Worm (Caenorhabditis elegans) whole organism, L3 larva: ENCODE data around the gene blos-4.

Source experiments
- elt-1 ChIP-seq: fragments of 150-350 bp; optimal IDR thresholded peaks from 2 replicates; lab custom pipeline; 2014; ENCODE audit warnings: missing biosample characterization, missing genetic modification characterization
- elt-2 ChIP-seq: sonication (generic microtip); optimal IDR thresholded peaks from 2 replicates; lab custom pipeline; 2016; ENCODE audit warnings: missing genetic modification reagents, mild to moderate bottlenecking, missing genetic modification characterization, missing compliant biosample characterization
- nfya-1 ChIP-seq: sonication (generic microtip); optimal IDR thresholded peaks from 2 replicates; lab custom pipeline; 2017; ENCODE audit warnings: missing genetic modification characterization, mild to moderate bottlenecking, missing compliant biosample characterization, antibody characterized with exemption, moderate library complexity; ENCODE audit not compliant: insufficient read depth
- nhr-11 ChIP-seq: fragments of 150-350 bp; optimal IDR thresholded peaks from 2 replicates; lab custom pipeline; 2014; ENCODE audit warnings: missing biosample characterization, missing genetic modification characterization
- sea-2 ChIP-seq: fragments of 150-350 bp; sonication (generic microtip); optimal IDR thresholded peaks from 4 replicates; lab custom pipeline; 2014; ENCODE audit warnings: missing biosample characterization, missing genetic modification reagents, missing genetic modification characterization
- snpc-4 ChIP-seq: fragments of 150-350 bp; optimal IDR thresholded peaks from 2 replicates; lab custom pipeline; 2014; ENCODE audit warnings: missing biosample characterization, missing genetic modification characterization
- unc-62 ChIP-seq: fragments of 150-350 bp; sonication (generic microtip); optimal IDR thresholded peaks from 4 replicates; lab custom pipeline; 2014; ENCODE audit warnings: missing biosample characterization, missing genetic modification reagents, missing genetic modification characterization

ce11 chrII:6281903-6282302 lies 36.9 kb downstream of the blos-4 start:
- TF ChIP-seq nhr-11 (no peak), elt-1 (tag; lab: Kevin White, UChicago) (no peak), elt-2 (peak; percentile 66), sea-2 (GFP tag; lab: Kevin White, UChicago) (no peak), snpc-4 (tag; lab: Kevin White, UChicago) (no peak), nfya-1 (tag; lab: Kevin White, UChicago) (no peak), unc-62 (GFP tag; lab: Kevin White, UChicago) (no peak)
